Worm (Caenorhabditis elegans) whole organism, mixed stage, embryonic: ENCODE data around the gene str-30.

Experiments
- M03D4.4 ChIP-seq: sonication (generic microtip); optimal IDR thresholded peaks from 2 replicates; lab custom pipeline; 2017; ENCODE audit warnings: mild to moderate bottlenecking, missing genetic modification characterization, missing compliant biosample characterization
- ceh-39 ChIP-seq: fragments of 150-350 bp; optimal IDR thresholded peaks from 2 replicates; lab custom pipeline; 2014; ENCODE audit warnings: missing biosample characterization, missing genetic modification characterization
- ceh-83 ChIP-seq: fragments of 200-800 bp; sonication (Bioruptor generic); optimal IDR thresholded peaks from 2 replicates; lab custom pipeline; 2018; ENCODE audit warnings: mild to moderate bottlenecking, missing genetic modification characterization, missing compliant biosample characterization
- lin-32 ChIP-seq: fragments of 200-800 bp; sonication (Bioruptor generic); optimal IDR thresholded peaks from 2 replicates; lab custom pipeline; 2018; ENCODE audit warnings: mild to moderate bottlenecking, missing genetic modification characterization, missing compliant biosample characterization
- mep-1 ChIP-seq: fragments of 150-350 bp; optimal IDR thresholded peaks from 2 replicates; lab custom pipeline; 2017; ENCODE audit warnings: missing biosample characterization, missing genetic modification reagents, missing genetic modification characterization, inconsistent platforms
- nhr-12 ChIP-seq: fragments of 150-350 bp; optimal IDR thresholded peaks from 2 replicates; lab custom pipeline; 2014; ENCODE audit warnings: missing biosample characterization, missing genetic modification characterization
- nhr-237 ChIP-seq: fragments of 150-350 bp; optimal IDR thresholded peaks from 2 replicates; lab custom pipeline; 2014; ENCODE audit warnings: missing biosample characterization, missing genetic modification characterization
- nhr-28 ChIP-seq: fragments of 150-350 bp; optimal IDR thresholded peaks from 2 replicates; lab custom pipeline; 2014; ENCODE audit warnings: missing biosample characterization, missing genetic modification characterization
- nhr-76 ChIP-seq: sonication (generic microtip); optimal IDR thresholded peaks from 2 replicates; lab custom pipeline; 2017; ENCODE audit warnings: missing biosample characterization, missing genetic modification characterization
- pha-4 ChIP-seq: fragments of 150-350 bp; optimal IDR thresholded peaks from 2 replicates; lab custom pipeline; 2018; ENCODE audit warnings: missing biosample characterization, missing genetic modification reagents, missing genetic modification characterization
- unc-120 ChIP-seq: sonication (generic microtip); optimal IDR thresholded peaks from 2 replicates; lab custom pipeline; 2017; ENCODE audit warnings: missing genetic modification characterization, missing compliant biosample characterization; ENCODE audit not compliant: poor library complexity, severe bottlenecking
- unc-39 ChIP-seq: fragments of 150-350 bp; optimal IDR thresholded peaks from 2 replicates; lab custom pipeline; 2014; ENCODE audit warnings: missing biosample characterization, missing genetic modification characterization
- ztf-11 ChIP-seq: fragments of 150-350 bp; optimal IDR thresholded peaks from 2 replicates; lab custom pipeline; 2014; ENCODE audit warnings: missing biosample characterization, missing genetic modification characterization

ce11 chrV:3768270-3768669 is 43.4 kb downstream of the str-30 start, which contains the start of gene R08E5.4:
- TF ChIP-seq lin-32 (GFP tag; lab: Kevin White, UChicago) = no peak
- no peak for TF ChIP-seq unc-39
- TF ChIP-seq nhr-237 (tag; lab: Kevin White, UChicago) = no peak
- TF ChIP-seq nhr-76 (tag; lab: Kevin White, UChicago) = no peak
- no peak for TF ChIP-seq nhr-12 (tag; lab: Kevin White, UChicago)
- TF ChIP-seq pha-4 (tag; lab: Kevin White, UChicago) = no peak
- TF ChIP-seq ceh-39 (tag; lab: Kevin White, UChicago) = no peak
- no peak for TF ChIP-seq ztf-11 (tag; lab: Kevin White, UChicago)
- TF ChIP-seq mep-1 (tag; lab: Kevin White, UChicago) = no peak
- no peak for TF ChIP-seq M03D4.4 (tag; lab: Kevin White, UChicago)
- TF ChIP-seq unc-120 = no peak
- TF ChIP-seq nhr-28 (tag; lab: Kevin White, UChicago) = no peak
- no peak for TF ChIP-seq ceh-83 (GFP tag; lab: Kevin White, UChicago)
